Fruit fly (Drosophila melanogaster) whole organism, embryonic: ENCODE data around the gene CG7627.

Experiments
- Asciz ChIP-seq: fragments of 200-800 bp; sonication (Bioruptor generic); optimal IDR thresholded peaks from 2 replicates; lab custom pipeline; 2017; ENCODE audit warnings: missing biosample characterization, mild to moderate bottlenecking, missing genetic modification characterization, missing genetic modification reagents
- Bgb ChIP-seq: fragments of 200-800 bp; sonication (Bioruptor generic); IDR thresholded peaks from 2 replicates; pipeline ENCODE4 v1.3.6; 2022; ENCODE audit warnings: missing biosample characterization, missing genetic modification characterization; ENCODE audit not compliant: partially characterized antibody
- CG10654 ChIP-seq: fragments of 200-800 bp; sonication (Bioruptor generic); optimal IDR thresholded peaks from 2 replicates; lab custom pipeline; 2016; ENCODE audit warnings: missing biosample characterization, missing genetic modification characterization
- CG10959 ChIP-seq: fragments of 200-800 bp; sonication (Bioruptor generic); IDR thresholded peaks from 2 replicates; pipeline ENCODE4 v1.3.6; 2022; ENCODE audit warnings: missing biosample characterization, missing genetic modification characterization
- CG12942 ChIP-seq: fragments of 200-800 bp; sonication (Bioruptor generic); optimal IDR thresholded peaks from 3 replicates; lab custom pipeline; 2016; ENCODE audit warnings: missing biosample characterization, missing genetic modification characterization
- CG13287 ChIP-seq: fragments of 200-800 bp; sonication (Bioruptor generic); IDR thresholded peaks from 2 replicates; pipeline ENCODE4 v1.3.6; 2022; ENCODE audit warnings: missing biosample characterization, missing genetic modification characterization; ENCODE audit not compliant: partially characterized antibody
- CG13296 ChIP-seq: fragments of 200-800 bp; sonication (Bioruptor generic); optimal IDR thresholded peaks from 3 replicates; lab custom pipeline; 2018; ENCODE audit warnings: missing biosample characterization, mild to moderate bottlenecking, missing genetic modification characterization
- CG13894 ChIP-seq: fragments of 200-800 bp; sonication (Bioruptor generic); optimal IDR thresholded peaks from 3 replicates; lab custom pipeline; 2018; ENCODE audit warnings: missing biosample characterization, mild to moderate bottlenecking, missing genetic modification characterization, moderate library complexity
- CG18764 ChIP-seq: fragments of 200-800 bp; sonication (Bioruptor generic); optimal IDR thresholded peaks from 3 replicates; lab custom pipeline; 2016; ENCODE audit warnings: missing biosample characterization, missing genetic modification characterization
- CG2120 ChIP-seq: fragments of 200-800 bp; sonication (Bioruptor generic); optimal IDR thresholded peaks from 3 replicates; lab custom pipeline; 2016; ENCODE audit warnings: missing biosample characterization, missing genetic modification characterization
- CG30403 ChIP-seq: fragments of 200-800 bp; sonication (Bioruptor generic); optimal IDR thresholded peaks from 3 replicates; lab custom pipeline; 2016; ENCODE audit warnings: missing biosample characterization, missing genetic modification characterization
- CG3281 ChIP-seq: fragments of 200-800 bp; sonication (Bioruptor generic); optimal IDR thresholded peaks from 3 replicates; lab custom pipeline; 2017; ENCODE audit warnings: missing biosample characterization, mild to moderate bottlenecking, missing genetic modification characterization
- CG3407 ChIP-seq: fragments of 200-800 bp; sonication (Bioruptor generic); optimal IDR thresholded peaks from 2 replicates; lab custom pipeline; 2018; ENCODE audit warnings: missing biosample characterization, mild to moderate bottlenecking, missing genetic modification characterization
- CG6654 ChIP-seq: fragments of 200-800 bp; sonication (Bioruptor generic); optimal IDR thresholded peaks from 2 replicates; lab custom pipeline; 2017; ENCODE audit warnings: missing biosample characterization, mild to moderate bottlenecking, missing genetic modification characterization
- CG6791 ChIP-seq: fragments of 200-800 bp; sonication (Bioruptor generic); IDR thresholded peaks from 3 replicates; pipeline ENCODE4 v1.3.6; 2022; ENCODE audit warnings: missing biosample characterization, missing genetic modification characterization; ENCODE audit not compliant: partially characterized antibody
- CG8089 ChIP-seq: fragments of 200-800 bp; sonication (Bioruptor generic); optimal IDR thresholded peaks from 3 replicates; lab custom pipeline; 2016; ENCODE audit warnings: missing biosample characterization, missing genetic modification characterization
- CG8388 ChIP-seq: fragments of 200-800 bp; sonication (Bioruptor generic); optimal IDR thresholded peaks from 2 replicates; lab custom pipeline; 2019; ENCODE audit warnings: missing biosample characterization, mild to moderate bottlenecking, missing genetic modification characterization, moderate library complexity
- CG8765 ChIP-seq: fragments of 200-800 bp; sonication (Bioruptor generic); IDR thresholded peaks from 2 replicates; pipeline ENCODE4 v1.3.6; 2022; ENCODE audit warnings: missing biosample characterization, missing genetic modification characterization
- CoRest ChIP-seq: fragments of 200-800 bp; sonication (Bioruptor generic); optimal IDR thresholded peaks from 3 replicates; lab custom pipeline; 2018; ENCODE audit warnings: missing biosample characterization, mild to moderate bottlenecking, missing genetic modification characterization, moderate library complexity
- Doc3 ChIP-seq: fragments of 200-800 bp; sonication (Bioruptor generic); IDR thresholded peaks from 3 replicates; pipeline ENCODE4 v1.3.6; 2022; ENCODE audit warnings: missing biosample characterization, missing genetic modification characterization; ENCODE audit not compliant: partially characterized antibody
- E2f2 ChIP-seq: fragments of 200-800 bp; sonication (Bioruptor generic); IDR thresholded peaks from 2 replicates; pipeline ENCODE4 v1.3.6; 2022; ENCODE audit warnings: missing biosample characterization, missing genetic modification characterization
- Fer3 ChIP-seq: fragments of 200-800 bp; sonication (Bioruptor generic); optimal IDR thresholded peaks from 2 replicates; lab custom pipeline; 2018; ENCODE audit warnings: missing biosample characterization, mild to moderate bottlenecking, missing genetic modification characterization, moderate library complexity
- HLH54F ChIP-seq: fragments of 200-800 bp; sonication (Bioruptor generic); optimal IDR thresholded peaks from 3 replicates; lab custom pipeline; 2016; ENCODE audit warnings: missing biosample characterization, missing genetic modification characterization
- HLHmδ ChIP-seq: fragments of 200-800 bp; sonication (Bioruptor generic); optimal IDR thresholded peaks from 2 replicates; lab custom pipeline; 2018; ENCODE audit warnings: missing biosample characterization, mild to moderate bottlenecking, missing genetic modification characterization, moderate library complexity
- Lhr ChIP-seq: fragments of 200-800 bp; sonication (Bioruptor generic); optimal IDR thresholded peaks from 3 replicates; lab custom pipeline; 2017; ENCODE audit warnings: mild to moderate bottlenecking, missing biosample characterization, missing genetic modification reagents, missing genetic modification characterization
- Lpt ChIP-seq: fragments of >200 bp; optimal IDR thresholded peaks from 2 replicates; lab custom pipeline; 2018; ENCODE audit warnings: missing biosample characterization, missing genetic modification characterization
- Nf-YC ChIP-seq: fragments of 200-800 bp; optimal IDR thresholded peaks from 3 replicates; lab custom pipeline; 2019; ENCODE audit warnings: missing biosample characterization, mild to moderate bottlenecking, missing genetic modification characterization, moderate library complexity
- NfI ChIP-seq: fragments of 200-800 bp; sonication (Bioruptor generic); optimal IDR thresholded peaks from 3 replicates; lab custom pipeline; 2018; ENCODE audit warnings: missing biosample characterization, mild to moderate bottlenecking, missing genetic modification characterization, moderate library complexity
- Sin3A ChIP-seq: fragments of >200 bp; optimal IDR thresholded peaks from 2 replicates; lab custom pipeline; 2018
- Sox100B ChIP-seq: fragments of 200-800 bp; sonication (Bioruptor generic); optimal IDR thresholded peaks from 3 replicates; lab custom pipeline; 2018; ENCODE audit warnings: missing biosample characterization, mild to moderate bottlenecking, missing genetic modification characterization
- bigmax ChIP-seq: fragments of 200-800 bp; sonication (Bioruptor generic); optimal IDR thresholded peaks from 2 replicates; lab custom pipeline; 2018; ENCODE audit warnings: missing biosample characterization, mild to moderate bottlenecking, missing genetic modification characterization
- chinmo ChIP-seq: fragments of 200-800 bp; sonication (Bioruptor generic); IDR thresholded peaks from 4 replicates; pipeline ENCODE4 v1.3.6; 2022; ENCODE audit warnings: missing biosample characterization, missing genetic modification characterization; ENCODE audit not compliant: partially characterized antibody
- corto ChIP-seq: fragments of 200-800 bp; sonication (Bioruptor generic); optimal IDR thresholded peaks from 2 replicates; lab custom pipeline; 2016; ENCODE audit warnings: missing biosample characterization, mild to moderate bottlenecking, missing genetic modification characterization, moderate library complexity
- eve ChIP-seq, 2 experiments: fragments of >200 bp; optimal IDR thresholded peaks; 2 replicates each; lab custom pipeline; 2017; ENCODE audit warnings: missing biosample characterization in 2 of 2, missing genetic modification characterization in 2 of 2
- eyg ChIP-seq: fragments of 200-800 bp; sonication (Bioruptor generic); optimal IDR thresholded peaks from 3 replicates; lab custom pipeline; 2016; ENCODE audit warnings: missing biosample characterization, missing genetic modification characterization
- fd3F ChIP-seq: fragments of 200-800 bp; sonication (Bioruptor generic); optimal IDR thresholded peaks from 2 replicates; lab custom pipeline; 2018; ENCODE audit warnings: missing biosample characterization, mild to moderate bottlenecking, missing genetic modification characterization, moderate library complexity
- gcm2 ChIP-seq: fragments of 200-800 bp; sonication (Bioruptor generic); optimal IDR thresholded peaks from 2 replicates; lab custom pipeline; 2016; ENCODE audit warnings: missing biosample characterization, missing genetic modification characterization
- gem ChIP-seq: fragments of 200-800 bp; sonication (Bioruptor generic); optimal IDR thresholded peaks from 2 replicates; lab custom pipeline; 2019; ENCODE audit warnings: missing biosample characterization, mild to moderate bottlenecking, missing genetic modification characterization, moderate library complexity
- nmo ChIP-seq: fragments of 200-800 bp; sonication (Bioruptor generic); optimal IDR thresholded peaks from 2 replicates; lab custom pipeline; 2018; ENCODE audit warnings: missing biosample characterization, mild to moderate bottlenecking, missing genetic modification characterization, moderate library complexity
- odd ChIP-seq: fragments of 200-800 bp; sonication (Bioruptor generic); optimal IDR thresholded peaks from 2 replicates; lab custom pipeline; 2017; ENCODE audit warnings: missing biosample characterization, mild to moderate bottlenecking, missing genetic modification characterization
- psq ChIP-seq: fragments of 200-800 bp; sonication (Bioruptor generic); optimal IDR thresholded peaks from 2 replicates; lab custom pipeline; 2017; ENCODE audit warnings: missing biosample characterization, missing genetic modification characterization
- pum ChIP-seq: fragments of 200-800 bp; sonication (Bioruptor generic); optimal IDR thresholded peaks from 2 replicates; lab custom pipeline; 2016; ENCODE audit warnings: missing biosample characterization, missing genetic modification characterization
- row ChIP-seq: fragments of 200-800 bp; sonication (Bioruptor generic); IDR thresholded peaks from 3 replicates; pipeline ENCODE4 v1.3.6; 2022; ENCODE audit warnings: missing biosample characterization, missing genetic modification characterization
- sens ChIP-seq: fragments of 200-800 bp; sonication (Bioruptor generic); peaks from one replicate; lab custom pipeline; 2016; ENCODE audit warnings: missing biosample characterization, missing genetic modification characterization
- sqz ChIP-seq: fragments of 200-800 bp; sonication (Bioruptor generic); optimal IDR thresholded peaks from 3 replicates; lab custom pipeline; 2018; ENCODE audit warnings: missing biosample characterization, mild to moderate bottlenecking, missing genetic modification characterization
- tgo ChIP-seq: fragments of 200-800 bp; sonication (Bioruptor generic); IDR thresholded peaks from 3 replicates; pipeline ENCODE4 v1.3.6; 2022; ENCODE audit warnings: missing biosample characterization, missing genetic modification characterization
- unc-4 ChIP-seq: fragments of 200-800 bp; sonication (Bioruptor generic); IDR thresholded peaks from 2 replicates; pipeline ENCODE4 v1.3.6; 2022; ENCODE audit warnings: missing biosample characterization, missing genetic modification characterization; ENCODE audit not compliant: partially characterized antibody
- vvl ChIP-seq: fragments of 200-800 bp; sonication (Bioruptor generic); IDR thresholded peaks from 2 replicates; pipeline ENCODE4 v1.3.6; 2022; ENCODE audit warnings: missing biosample characterization, missing genetic modification characterization
- wdn ChIP-seq: fragments of 200-800 bp; sonication (Bioruptor generic); IDR thresholded peaks from 2 replicates; pipeline ENCODE4 v1.3.6; 2022; ENCODE audit warnings: missing biosample characterization, missing genetic modification characterization
- zen ChIP-seq: fragments of 200-800 bp; sonication (Bioruptor generic); optimal IDR thresholded peaks from 3 replicates; lab custom pipeline; 2018; ENCODE audit warnings: missing biosample characterization, mild to moderate bottlenecking, missing genetic modification characterization, moderate library complexity

CG7627 gene

DNA sequence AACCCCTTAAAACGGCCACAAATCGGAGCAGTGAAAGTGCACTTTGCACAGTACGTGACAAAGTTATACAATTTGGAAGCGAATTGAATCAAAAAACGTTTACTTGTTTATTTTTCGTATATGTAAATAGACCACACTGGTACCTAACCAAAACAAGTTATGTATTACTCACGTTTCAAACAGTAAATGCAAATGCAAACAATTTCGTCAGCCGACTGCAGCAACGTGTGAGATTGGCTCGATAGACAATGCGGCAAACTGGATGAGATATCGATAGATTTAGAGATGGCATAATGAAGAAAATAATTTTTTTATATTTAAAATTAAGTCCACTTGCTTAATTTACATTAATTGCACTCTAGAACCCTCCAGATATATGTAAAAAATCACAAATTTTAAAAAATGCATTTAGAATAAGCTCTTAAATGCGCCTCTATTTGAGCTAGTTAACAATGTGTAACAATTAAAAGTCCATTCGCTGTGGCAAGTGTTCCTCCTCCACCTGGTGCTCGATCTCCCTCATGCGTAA, 19.3 kb upstream of the CG7627 start, which contains the start of gene AlaRS (continued):
- TF ChIP-seq CG30403 (GFP tag; lab: Kevin White, UChicago), result peak; percentile 58
- TF ChIP-seq CG13296 (GFP tag; lab: Kevin White, UChicago), result peak; percentile 50
- TF ChIP-seq CG13894 (tag; lab: Kevin White, UChicago), result no peak
- peak; percentile 68 for TF ChIP-seq bigmax (GFP tag; lab: Kevin White, UChicago)
- peak; percentile 4 for TF ChIP-seq CG12942 (GFP tag; lab: Kevin White, UChicago)
- TF ChIP-seq eve (GFP tag; optimal IDR thresholded peaks at IDR 0.05; lab: Kevin White, UChicago), result no peak
- TF ChIP-seq pum (GFP tag; lab: Kevin White, UChicago), result peak; percentile 26
- peak; percentile 14 for TF ChIP-seq sqz (GFP tag; lab: Kevin White, UChicago)
- TF ChIP-seq NfI (GFP tag; lab: Kevin White, UChicago), result peak; percentile 4
- peak; percentile 49 for TF ChIP-seq CG3281 (GFP tag; lab: Kevin White, UChicago)
- peak; percentile 83 for TF ChIP-seq CG13287 (GFP tag; lab: Robert Waterston, UW)
- TF ChIP-seq Lhr (GFP tag; lab: Kevin White, UChicago), result no peak
- peak; percentile 13; the same call in 1 of the 3 replicates for TF ChIP-seq tgo (GFP tag; lab: Robert Waterston, UW)
- TF ChIP-seq E2f2, result peak; percentile 53; the same call in 1 of the 2 replicates
- TF ChIP-seq wdn (GFP tag; lab: Robert Waterston, UW), result no peak
- peak; percentile 56 for TF ChIP-seq Bgb (GFP tag; lab: Robert Waterston, UW)
- TF ChIP-seq CG8765 (GFP tag; lab: Robert Waterston, UW), result no peak
- TF ChIP-seq CG3407 (GFP tag; lab: Kevin White, UChicago), result peak; percentile 24
- TF ChIP-seq eyg (GFP tag; lab: Kevin White, UChicago), result no peak
- no peak for TF ChIP-seq psq
- no peak for TF ChIP-seq gcm2 (GFP tag; lab: Kevin White, UChicago)
- peak; percentile 6 for TF ChIP-seq CG10654 (GFP tag; lab: Kevin White, UChicago)
- no peak for TF ChIP-seq CG10959 (GFP tag; lab: Robert Waterston, UW)
- peak; percentile 44; the same call in 1 of the 2 replicates for TF ChIP-seq vvl (GFP tag; lab: Robert Waterston, UW)
- TF ChIP-seq Sox100B, result peak; percentile 26
- no peak for TF ChIP-seq Lpt
- peak; percentile 27 for TF ChIP-seq odd
- no peak for TF ChIP-seq HLH54F (GFP tag; lab: Kevin White, UChicago)
- peak; percentile 37 for TF ChIP-seq CG8388 (GFP tag; lab: Kevin White, UChicago)
- peak; percentile 88 for TF ChIP-seq sens (GFP tag; lab: Kevin White, UChicago)
- peak; percentile 16 for TF ChIP-seq Asciz
- TF ChIP-seq Sin3A (lab: Kevin White, UChicago), result peak; percentile 3
- peak; percentile 70 for TF ChIP-seq gem (tag; lab: Kevin White, UChicago)
- peak; percentile 42 for TF ChIP-seq CoRest
- TF ChIP-seq chinmo (GFP tag; lab: Robert Waterston, UW), result peak; percentile 83; the same call in 2 of the 4 replicates
- TF ChIP-seq Nf-YC (tag; lab: Kevin White, UChicago), result peak; percentile 40
- no peak for TF ChIP-seq CG6654 (GFP tag; lab: Kevin White, UChicago)
- TF ChIP-seq HLHmδ, result no peak
- peak; percentile 50 for TF ChIP-seq corto
- TF ChIP-seq CG6791 (GFP tag; lab: Robert Waterston, UW), result peak; percentile 59; the same call in 2 of the 3 replicates
- no peak for TF ChIP-seq fd3F (GFP tag; lab: Kevin White, UChicago)
- TF ChIP-seq unc-4 (GFP tag; lab: Robert Waterston, UW), result peak; percentile 72; the same call in 1 of the 2 replicates
- peak; percentile 79 for TF ChIP-seq row (GFP tag; lab: Robert Waterston, UW)
- TF ChIP-seq nmo, result peak; percentile 41
- TF ChIP-seq Fer3 (tag; lab: Kevin White, UChicago), result peak; percentile 12
- no peak for TF ChIP-seq CG8089 (GFP tag; lab: Kevin White, UChicago)
- TF ChIP-seq CG18764 (GFP tag; lab: Kevin White, UChicago), result peak; percentile 7
- peak; percentile 73 for TF ChIP-seq Doc3 (GFP tag; lab: Robert Waterston, UW)
- peak; percentile 25 for TF ChIP-seq zen
- peak; percentile 66 for TF ChIP-seq CG2120
